Worm (Caenorhabditis elegans): ENCODE results near the gene czw-1.

- no peak for TF ChIP-seq eor-1 (tag; optimal IDR thresholded peaks at IDR 0.05)
- no peak for TF ChIP-seq aly-2 (tag; optimal IDR thresholded peaks at IDR 0.05)
- no peak for TF ChIP-seq ceh-16 (tag; optimal IDR thresholded peaks at IDR 0.05)
- TF ChIP-seq nhr-28 (tag; optimal IDR thresholded peaks at IDR 0.05) = no peak
- no peak for TF ChIP-seq nfya-1 (tag; optimal IDR thresholded peaks at IDR 0.05; ENCODE audit: insufficient read depth)
- no peak for TF ChIP-seq nhr-237 (tag; optimal IDR thresholded peaks at IDR 0.05)
- TF ChIP-seq fos-1 (tag; optimal IDR thresholded peaks at IDR 0.05) = no peak
- TF ChIP-seq nhr-12 (tag; optimal IDR thresholded peaks at IDR 0.05) = no peak
- TF ChIP-seq snpc-4 (tag; optimal IDR thresholded peaks at IDR 0.05) = no peak
- no peak for TF ChIP-seq hmg-11 (tag; optimal IDR thresholded peaks at IDR 0.05)
These were observed 9.2 kb upstream of the czw-1 start, which contains the start of gene ceh-19 for ce11 chrIV:7955849-7956248.

All from whole organism, L3 larva.